Worm (Caenorhabditis elegans): Measurements from ENCODE around the gene F38B7.2.

DNA sequence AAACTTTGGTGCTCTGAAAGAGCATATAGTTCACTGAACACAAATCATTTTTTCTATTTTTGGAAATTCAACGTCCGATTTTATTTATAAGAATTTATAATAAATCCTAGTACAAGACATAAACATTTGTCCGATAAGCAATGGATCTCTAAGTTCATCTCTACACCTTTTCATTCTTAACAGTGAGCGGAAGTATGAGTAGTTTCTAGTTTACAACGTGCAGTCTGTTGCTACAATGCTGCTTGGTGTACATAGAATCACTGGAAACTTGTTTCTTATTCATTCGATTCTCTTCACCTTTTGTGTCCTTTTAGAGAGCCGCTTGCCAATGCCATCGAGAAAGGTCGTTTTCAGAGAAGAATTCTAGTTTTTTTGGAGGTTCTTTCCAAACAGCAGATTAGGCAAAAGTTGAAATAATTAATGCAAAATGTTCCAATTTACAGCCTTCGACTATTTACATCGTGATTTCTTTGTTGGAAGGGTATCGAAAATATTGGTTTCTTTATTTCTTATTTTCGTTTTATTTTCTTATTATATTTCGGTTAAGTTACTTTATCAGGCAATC lies 16.8 kb upstream of the F38B7.2 start:
- TF ChIP-seq dmd-4 (tag; optimal IDR thresholded peaks at IDR 0.05; ENCODE audit: borderline replicate concordance) (no peak), ets-4 (tag; optimal IDR thresholded peaks at IDR 0.05) (no peak), sox-2 (GFP tag; IDR thresholded peaks at IDR 0.05) (no peak), ama-1 (optimal IDR thresholded peaks at IDR 0.05) (no peak), ceh-22 (tag; optimal IDR thresholded peaks at IDR 0.05) (no peak), F13H6.1 (tag; optimal IDR thresholded peaks at IDR 0.05) (no peak), elt-2 (tag; optimal IDR thresholded peaks at IDR 0.05) (no peak), npax-4 (tag; optimal IDR thresholded peaks at IDR 0.05) (no peak), tbx-2 (tag; optimal IDR thresholded peaks at IDR 0.05) (no peak), K02D7.2 (tag; optimal IDR thresholded peaks at IDR 0.05) (no peak), ceh-48 (tag; optimal IDR thresholded peaks at IDR 0.05) (no peak), nhr-11 (tag; optimal IDR thresholded peaks at IDR 0.05) (no peak), pha-4 (tag; optimal IDR thresholded peaks at IDR 0.05) (no peak), fax-1 (tag; optimal IDR thresholded peaks at IDR 0.05) (no peak)

All from whole organism, late embryonic.